Fruit fly (Drosophila melanogaster): ENCODE data around the gene Hrb87F.
A peak's percentile ranks its signal among the peaks of the same experiment; 100 is the strongest.

Hrb87F gene

dm6 chr3R:13659865-13660738 lies at the start of gene Hrb87F (continued):
- TF ChIP-seq esg (GFP tag; conservative IDR thresholded peaks at IDR 0.05) (0 out of 2 replicates have a peak, but pooled peaks have one; percentile 19), slbo (GFP tag; IDR thresholded peaks at IDR 0.05) (peak; percentile 78), Dip3 (GFP tag; optimal IDR thresholded peaks at IDR 0.05) (no peak), Lim3 (GFP tag; IDR thresholded peaks at IDR 0.05) (no peak), CG11696 (GFP tag; IDR thresholded peaks at IDR 0.05) (no peak), CG34376 (GFP tag; optimal IDR thresholded peaks at IDR 0.05) (no peak), CG18764 (GFP tag; optimal IDR thresholded peaks at IDR 0.05) (no peak), CG11504 (tag; optimal IDR thresholded peaks at IDR 0.05) (no peak), chinmo (GFP tag; IDR thresholded peaks at IDR 0.05; ENCODE audit: partially characterized antibody) (no peak), unpg (GFP tag; optimal IDR thresholded peaks at IDR 0.05) (no peak), her (GFP tag; optimal IDR thresholded peaks at IDR 0.05) (peak; percentile 29), zfh1 (GFP tag; IDR thresholded peaks at IDR 0.05) (0 out of 3 replicates have a peak, but pooled peaks have one; percentile 60), CG8388 (GFP tag; optimal IDR thresholded peaks at IDR 0.05) (no peak), gcm2 (GFP tag; optimal IDR thresholded peaks at IDR 0.05) (no peak), hb (GFP tag; IDR thresholded peaks at IDR 0.05; ENCODE audit: partially characterized antibody) (no peak), Stat92E (GFP tag; optimal IDR thresholded peaks at IDR 0.05) (no peak), Asciz (GFP tag; optimal IDR thresholded peaks at IDR 0.05) (no peak), Dll (GFP tag; IDR thresholded peaks at IDR 0.05; ENCODE audit: partially characterized antibody) (no peak), NFAT (GFP tag; IDR thresholded peaks at IDR 0.05) (peak; percentile 33; the same call in 1 of the 2 replicates), CG43689 (GFP tag; IDR thresholded peaks at IDR 0.05) (no peak), CG8944 (GFP tag; optimal IDR thresholded peaks at IDR 0.05) (no peak), salm (tag; optimal IDR thresholded peaks at IDR 0.05) (no peak), dimm (GFP tag; IDR thresholded peaks at IDR 0.05) (no peak), pzg (GFP tag; optimal IDR thresholded peaks at IDR 0.05) (peak; percentile 51), ac (GFP tag; optimal IDR thresholded peaks at IDR 0.05) (no peak), Kr (GFP tag; optimal IDR thresholded peaks at IDR 0.05) (no peak), corto (GFP tag; optimal IDR thresholded peaks at IDR 0.05) (no peak), disco-r (GFP tag; optimal IDR thresholded peaks at IDR 0.05) (no peak), Sin3A (optimal IDR thresholded peaks at IDR 0.05) (peak; percentile 47), dysf (GFP tag; IDR thresholded peaks at IDR 0.05) (no peak), CG18011 (GFP tag; optimal IDR thresholded peaks at IDR 0.05) (peak; percentile 92), CG9797 (GFP tag; optimal IDR thresholded peaks at IDR 0.05) (peak; percentile 57), CG31365 (tag; optimal IDR thresholded peaks at IDR 0.05) (no peak), stc (GFP tag; IDR thresholded peaks at IDR 0.05) (no peak), pb (GFP tag; optimal IDR thresholded peaks at IDR 0.05) (no peak), Ets97D (GFP tag; optimal IDR thresholded peaks at IDR 0.05) (peak; percentile 78), CG7745 (tag; optimal IDR thresholded peaks at IDR 0.05) (no peak), Ets65A (GFP tag) (peak; percentile 89), BEAF-32 (GFP tag; optimal IDR thresholded peaks at IDR 0.05) (peak; percentile 40), eve (GFP tag; optimal IDR thresholded peaks at IDR 0.05) (no peak), CG32532 (GFP tag; IDR thresholded peaks at IDR 0.05) (peak; percentile 49), Fer2 (tag; optimal IDR thresholded peaks at IDR 0.05) (no peak), NfI (GFP tag; optimal IDR thresholded peaks at IDR 0.05) (no peak), odd (GFP tag; optimal IDR thresholded peaks at IDR 0.05) (no peak)
